Fruit fly (Drosophila melanogaster) whole organism: ENCODE data around the gene CG44141.

ENCODE experiments used
- Dll ChIP-seq: fragments of >200 bp; optimal IDR thresholded peaks from 2 replicates; lab custom pipeline; 2017
- EcR ChIP-seq, 2 experiments: fragments of >200 bp; optimal IDR thresholded peaks; 2 replicates each; lab custom pipeline; 2017; ENCODE audit warnings: missing biosample characterization in 2 of 2, missing genetic modification characterization in 2 of 2, missing genetic modification reagents in 2 of 2
- usp ChIP-seq: fragments of >200 bp; optimal IDR thresholded peaks from 2 replicates; lab custom pipeline; 2017; ENCODE audit warnings: missing biosample characterization, missing genetic modification characterization, mixed read lengths

dm6 chr2L:15609139-15609538 is 50.1 kb downstream of the CG44141 start:
- TF ChIP-seq usp (GFP tag; lab: Kevin White, UChicago) (no peak), EcR (GFP tag; optimal IDR thresholded peaks at IDR 0.05; lab: Kevin White, UChicago) (no peak), Dll (lab: Kevin White, UChicago) (no peak)
